Worm (Caenorhabditis elegans): Measurements from ENCODE around the gene gei-13.

ce11 chrIII:9616426-9616825, 20.5 kb downstream of the gei-13 start, which contains the start of gene hcp-3:
- TF ChIP-seq ztf-23 (GFP tag; IDR thresholded peaks at IDR 0.05) (no peak), flt-1 (GFP tag; IDR thresholded peaks at IDR 0.05) (no peak), ztf-29 (GFP tag; IDR thresholded peaks at IDR 0.05) (no peak), cog-1 (tag; optimal IDR thresholded peaks at IDR 0.05) (no peak)
